Worm (Caenorhabditis elegans): ENCODE measurements around the gene tmed-12.

DNA sequence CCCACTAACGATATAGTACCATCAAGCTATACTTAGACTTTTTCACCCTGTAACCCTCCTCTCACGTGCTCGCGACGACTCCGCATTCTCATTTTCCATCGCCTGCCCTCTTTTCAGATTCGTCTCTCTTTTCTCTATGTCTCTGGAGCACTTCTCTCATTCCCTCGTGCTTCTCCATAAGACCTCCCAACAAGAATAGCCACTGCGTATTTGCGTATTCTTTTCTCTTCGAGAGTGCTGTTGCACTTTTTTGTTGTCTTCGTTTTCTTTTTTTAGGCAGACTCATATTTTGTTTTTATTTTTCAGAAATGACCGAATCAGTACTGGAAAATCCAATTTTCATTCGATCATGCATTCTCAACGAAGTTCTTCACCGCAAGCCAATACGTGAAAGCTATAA lies 45.9 kb downstream of the tmed-12 start, which contains the start of gene fbxa-222:
- TF ChIP-seq ceh-82 (tag; optimal IDR thresholded peaks at IDR 0.05): no peak
- TF ChIP-seq egl-27 (tag; optimal IDR thresholded peaks at IDR 0.05): no peak
- TF ChIP-seq pqm-1 (tag; optimal IDR thresholded peaks at IDR 0.05): no peak
- TF ChIP-seq R02D3.7 (tag; optimal IDR thresholded peaks at IDR 0.05): no peak
- no peak for TF ChIP-seq zag-1 (tag; optimal IDR thresholded peaks at IDR 0.05)
- TF ChIP-seq nhr-76 (tag; optimal IDR thresholded peaks at IDR 0.05): no peak
- no peak for TF ChIP-seq fos-1 (tag; optimal IDR thresholded peaks at IDR 0.05)
- no peak for TF ChIP-seq nhr-12 (tag; optimal IDR thresholded peaks at IDR 0.05)
- TF ChIP-seq tbx-2 (tag; optimal IDR thresholded peaks at IDR 0.05): no peak
- TF ChIP-seq ama-1 (optimal IDR thresholded peaks at IDR 0.05): no peak
- no peak for TF ChIP-seq sea-2 (GFP tag; optimal IDR thresholded peaks at IDR 0.05)
- no peak for TF ChIP-seq ceh-9 (tag; optimal IDR thresholded peaks at IDR 0.05)
- TF ChIP-seq fkh-10 (GFP tag; optimal IDR thresholded peaks at IDR 0.05): no peak
- no peak for TF ChIP-seq nhr-237 (tag; optimal IDR thresholded peaks at IDR 0.05)

Measured in whole organism, L3 larva.